Worm (Caenorhabditis elegans) whole organism, L2 larva: ENCODE measurements around the gene Y62E10A.23.

Experiments
- lin-13 ChIP-seq: fragments of 150-350 bp; optimal IDR thresholded peaks from 2 replicates; lab custom pipeline; 2014; ENCODE audit warnings: missing biosample characterization, missing genetic modification reagents, missing genetic modification characterization
- mab-5 ChIP-seq: fragments of 150-350 bp; optimal IDR thresholded peaks from 2 replicates; lab custom pipeline; 2014; ENCODE audit warnings: missing biosample characterization, missing genetic modification characterization
- mdl-1 ChIP-seq, 2 experiments: fragments of 150-350 bp in 1 of 2; sonication (generic microtip) in 1 of 2; optimal IDR thresholded peaks; 2 replicates each; lab custom pipeline; 2017; ENCODE audit warnings: missing biosample characterization in 2 of 2, missing genetic modification characterization in 2 of 2
- skn-1 ChIP-seq: sonication (generic microtip); optimal IDR thresholded peaks from 2 replicates; lab custom pipeline; 2017; ENCODE audit warnings: missing biosample characterization, missing genetic modification characterization
- zag-1 ChIP-seq: fragments of 150-350 bp; optimal IDR thresholded peaks from 2 replicates; lab custom pipeline; 2014; ENCODE audit warnings: missing biosample characterization, missing genetic modification characterization

ce11 chrIV:13374918-13375317, 11.2 kb upstream of the Y62E10A.23 start:
- TF ChIP-seq mab-5 (no peak), zag-1 (tag; lab: Kevin White, UChicago) (no peak), skn-1 (no peak), lin-13 (GFP tag; lab: Kevin White, UChicago) (no peak), mdl-1 (tag; optimal IDR thresholded peaks at IDR 0.05; lab: Kevin White, UChicago) (no peak)
